Fruit fly (Drosophila melanogaster) whole organism, embryonic: ENCODE measurements around the gene Gr36c.

Experiments
- Ada2b ChIP-seq: fragments of 200-800 bp; sonication (Bioruptor generic); IDR thresholded peaks from 2 replicates; pipeline ENCODE4 v1.3.6; 2022; ENCODE audit warnings: missing biosample characterization, missing genetic modification characterization
- Antp ChIP-seq: fragments of 200-800 bp; sonication (Bioruptor generic); optimal IDR thresholded peaks from 3 replicates; lab custom pipeline; 2016; ENCODE audit warnings: missing biosample characterization, missing genetic modification characterization
- B-H2 ChIP-seq: fragments of 200-800 bp; sonication (Bioruptor generic); optimal IDR thresholded peaks from 2 replicates; lab custom pipeline; 2018; ENCODE audit warnings: missing biosample characterization, mild to moderate bottlenecking, missing genetic modification characterization
- CG11696 ChIP-seq: fragments of 200-800 bp; sonication (Bioruptor generic); IDR thresholded peaks from 2 replicates; pipeline ENCODE4 v1.3.6; 2022; ENCODE audit warnings: missing biosample characterization, missing genetic modification characterization
- CG1233 ChIP-seq: fragments of 200-800 bp; sonication (Bioruptor generic); optimal IDR thresholded peaks from 4 replicates; lab custom pipeline; 2018; ENCODE audit warnings: missing biosample characterization, mild to moderate bottlenecking, missing genetic modification characterization
- CG14860 ChIP-seq: fragments of 200-800 bp; sonication (Bioruptor generic); IDR thresholded peaks from 3 replicates; pipeline ENCODE4 v1.3.6; 2022; ENCODE audit warnings: missing biosample characterization, missing genetic modification characterization; ENCODE audit not compliant: partially characterized antibody
- CG16815 ChIP-seq: fragments of 200-800 bp; sonication (Bioruptor generic); optimal IDR thresholded peaks from 3 replicates; lab custom pipeline; 2017; ENCODE audit warnings: missing biosample characterization, mild to moderate bottlenecking, missing genetic modification characterization
- CG17186 ChIP-seq: fragments of 200-800 bp; sonication (Bioruptor generic); optimal IDR thresholded peaks from 3 replicates; lab custom pipeline; 2017; ENCODE audit warnings: missing biosample characterization, missing genetic modification reagents, missing genetic modification characterization
- CG17328 ChIP-seq: fragments of 200-800 bp; sonication (Bioruptor generic); IDR thresholded peaks from 2 replicates; pipeline ENCODE4 v1.3.6; 2022; ENCODE audit warnings: missing biosample characterization, missing genetic modification characterization
- CG17361 ChIP-seq: fragments of 200-800 bp; sonication (Bioruptor generic); IDR thresholded peaks from 3 replicates; pipeline ENCODE4 v1.3.6; 2022; ENCODE audit warnings: missing biosample characterization, missing genetic modification characterization
- CG2202 ChIP-seq: fragments of 200-800 bp; sonication (Bioruptor generic); optimal IDR thresholded peaks from 2 replicates; lab custom pipeline; 2018; ENCODE audit warnings: missing biosample characterization, mild to moderate bottlenecking, missing genetic modification characterization
- CG31388 ChIP-seq: fragments of 200-800 bp; sonication (Bioruptor generic); optimal IDR thresholded peaks from 2 replicates; lab custom pipeline; 2016; ENCODE audit warnings: missing biosample characterization, missing genetic modification characterization
- CG31441 ChIP-seq: fragments of 200-800 bp; sonication (Bioruptor generic); IDR thresholded peaks from 2 replicates; pipeline ENCODE4 v1.3.6; 2022; ENCODE audit warnings: missing biosample characterization, missing genetic modification characterization
- CG43689 ChIP-seq: fragments of 200-800 bp; sonication (Bioruptor generic); IDR thresholded peaks from 2 replicates; pipeline ENCODE4 v1.3.6; 2022; ENCODE audit warnings: missing biosample characterization, missing genetic modification characterization
- CG7556 ChIP-seq: fragments of 200-800 bp; sonication (Bioruptor generic); optimal IDR thresholded peaks from 2 replicates; lab custom pipeline; 2017; ENCODE audit warnings: missing biosample characterization, mild to moderate bottlenecking, missing genetic modification characterization
- CG7786 ChIP-seq: fragments of 200-800 bp; sonication (Bioruptor generic); optimal IDR thresholded peaks from 2 replicates; lab custom pipeline; 2016; ENCODE audit warnings: missing biosample characterization, missing genetic modification characterization
- CG7839 ChIP-seq: fragments of 200-800 bp; sonication (Bioruptor generic); optimal IDR thresholded peaks from 3 replicates; lab custom pipeline; 2018; ENCODE audit warnings: missing biosample characterization, mild to moderate bottlenecking, missing genetic modification characterization, moderate library complexity
- Chrac-16 ChIP-seq: fragments of 200-800 bp; sonication (Bioruptor generic); optimal IDR thresholded peaks from 3 replicates; lab custom pipeline; 2016; ENCODE audit warnings: missing biosample characterization, missing genetic modification characterization
- D ChIP-seq, 2 experiments: fragments of 200-800 bp in 1 of 2; fragments of >200 bp in 1 of 2; sonication (Bioruptor generic) in 1 of 2; optimal IDR thresholded peaks; 2 replicates in 1 of 2; 3 replicates in 1 of 2; lab custom pipeline; 2017; ENCODE audit warnings: mild to moderate bottlenecking in 1 of 2, missing biosample characterization in 1 of 2, missing genetic modification characterization in 1 of 2, missing genetic modification reagents in 1 of 2
- E2f1 ChIP-seq: fragments of 200-800 bp; sonication (Bioruptor generic); IDR thresholded peaks from 2 replicates; pipeline ENCODE4 v1.3.6; 2022; ENCODE audit warnings: missing biosample characterization, missing genetic modification characterization
- Fer1 ChIP-seq: fragments of 200-800 bp; sonication (Bioruptor generic); optimal IDR thresholded peaks from 2 replicates; lab custom pipeline; 2017; ENCODE audit warnings: missing biosample characterization, mild to moderate bottlenecking, missing genetic modification characterization
- H2.0 ChIP-seq: fragments of 200-800 bp; sonication (Bioruptor generic); IDR thresholded peaks from 2 replicates; pipeline ENCODE4 v1.3.6; 2022; ENCODE audit warnings: missing biosample characterization, missing genetic modification characterization
- Mad ChIP-seq: fragments of 200-800 bp; sonication (Bioruptor generic); optimal IDR thresholded peaks from 2 replicates; lab custom pipeline; 2016; ENCODE audit warnings: missing biosample characterization, missing genetic modification characterization
- Meics ChIP-seq: fragments of 200-800 bp; sonication (Bioruptor generic); optimal IDR thresholded peaks from 2 replicates; lab custom pipeline; 2017; ENCODE audit warnings: missing biosample characterization, mild to moderate bottlenecking, missing genetic modification characterization
- Mes4 ChIP-seq: fragments of 200-800 bp; sonication (Bioruptor generic); optimal IDR thresholded peaks from 2 replicates; lab custom pipeline; 2016; ENCODE audit warnings: missing biosample characterization, missing genetic modification characterization
- PHDP ChIP-seq: fragments of 200-800 bp; sonication (Bioruptor generic); optimal IDR thresholded peaks from 3 replicates; lab custom pipeline; 2018; ENCODE audit warnings: missing biosample characterization, mild to moderate bottlenecking, missing genetic modification characterization, moderate library complexity
- Sox102F ChIP-seq: fragments of 200-800 bp; sonication (Bioruptor generic); optimal IDR thresholded peaks from 2 replicates; lab custom pipeline; 2018; ENCODE audit warnings: missing biosample characterization, mild to moderate bottlenecking, missing genetic modification characterization, moderate library complexity
- Ssrp ChIP-seq: fragments of 200-800 bp; sonication (Bioruptor generic); optimal IDR thresholded peaks from 2 replicates; lab custom pipeline; 2018; ENCODE audit warnings: missing biosample characterization, mild to moderate bottlenecking, missing genetic modification characterization, moderate library complexity
- Vsx1 ChIP-seq: fragments of 200-800 bp; sonication (Bioruptor generic); optimal IDR thresholded peaks from 2 replicates; lab custom pipeline; 2017; ENCODE audit warnings: missing biosample characterization, mild to moderate bottlenecking, missing genetic modification characterization, missing genetic modification reagents
- Xbp1 ChIP-seq: fragments of 200-800 bp; sonication (Bioruptor generic); optimal IDR thresholded peaks from 3 replicates; lab custom pipeline; 2016; ENCODE audit warnings: missing biosample characterization, mild to moderate bottlenecking, missing genetic modification characterization
- amos ChIP-seq: fragments of 200-800 bp; sonication (Bioruptor generic); IDR thresholded peaks from 2 replicates; pipeline ENCODE4 v1.3.6; 2022; ENCODE audit warnings: missing biosample characterization, missing genetic modification characterization; ENCODE audit not compliant: partially characterized antibody
- az2 ChIP-seq: fragments of 200-800 bp; sonication (Bioruptor generic); optimal IDR thresholded peaks from 3 replicates; lab custom pipeline; 2016; ENCODE audit warnings: missing biosample characterization, missing genetic modification characterization
- bowl ChIP-seq: fragments of 200-800 bp; sonication (Bioruptor generic); IDR thresholded peaks from 2 replicates; pipeline ENCODE4 v1.3.6; 2022; ENCODE audit warnings: missing biosample characterization, missing genetic modification characterization
- bsh ChIP-seq, 2 experiments: fragments of 200-800 bp; sonication (Bioruptor generic); optimal IDR thresholded peaks; 2 replicates each; lab custom pipeline; 2017 to 2018; ENCODE audit warnings: mild to moderate bottlenecking in 2 of 2, missing biosample characterization in 2 of 2, missing genetic modification characterization in 2 of 2, moderate library complexity in 1 of 2
- ci ChIP-seq: fragments of 200-800 bp; sonication (Bioruptor generic); IDR thresholded peaks from 3 replicates; pipeline ENCODE4 v1.3.6; 2022; ENCODE audit warnings: missing biosample characterization, missing genetic modification characterization
- dmrt99B ChIP-seq: fragments of 200-800 bp; sonication (Bioruptor generic); optimal IDR thresholded peaks from 2 replicates; lab custom pipeline; 2018; ENCODE audit warnings: missing biosample characterization, mild to moderate bottlenecking, missing genetic modification characterization, moderate library complexity
- eyg ChIP-seq: fragments of 200-800 bp; sonication (Bioruptor generic); optimal IDR thresholded peaks from 3 replicates; lab custom pipeline; 2016; ENCODE audit warnings: missing biosample characterization, missing genetic modification characterization
- fd64A ChIP-seq: fragments of 200-800 bp; sonication (Bioruptor generic); optimal IDR thresholded peaks from 3 replicates; lab custom pipeline; 2018; ENCODE audit warnings: missing biosample characterization, mild to moderate bottlenecking, missing genetic modification characterization
- ftz-f1 ChIP-seq: fragments of 200-800 bp; sonication (Bioruptor generic); optimal IDR thresholded peaks from 2 replicates; lab custom pipeline; 2016; ENCODE audit warnings: missing biosample characterization, missing genetic modification characterization
- fu2 ChIP-seq: fragments of 200-800 bp; sonication (Bioruptor generic); optimal IDR thresholded peaks from 2 replicates; lab custom pipeline; 2016; ENCODE audit warnings: missing biosample characterization, missing genetic modification characterization
- mam ChIP-seq: fragments of 200-800 bp; sonication (Bioruptor generic); optimal IDR thresholded peaks from 3 replicates; lab custom pipeline; 2016; ENCODE audit warnings: missing biosample characterization, missing genetic modification characterization
- pan ChIP-seq, 4 experiments: fragments of >200 bp in 3 of 4; fragments of 200-800 bp in 1 of 4; sonication (Bioruptor generic) in 1 of 4; optimal IDR thresholded peaks in 3 of 4; IDR thresholded peaks in 1 of 4; 2 replicates each; pipeline versions ENCODE4 v1.3.6 to Lab custom; 2017 to 2022; ENCODE audit warnings: missing biosample characterization in 2 of 4, missing genetic modification characterization in 2 of 4, mixed read lengths in 1 of 4
- pb ChIP-seq: fragments of 200-800 bp; sonication (Bioruptor generic); optimal IDR thresholded peaks from 3 replicates; lab custom pipeline; 2016; ENCODE audit warnings: missing biosample characterization, missing genetic modification characterization
- pho ChIP-seq: fragments of 200-800 bp; sonication (Bioruptor generic); optimal IDR thresholded peaks from 2 replicates; lab custom pipeline; 2016; ENCODE audit warnings: missing biosample characterization, missing genetic modification characterization
- phol ChIP-seq: fragments of 200-800 bp; sonication (Bioruptor generic); optimal IDR thresholded peaks from 3 replicates; lab custom pipeline; 2018; ENCODE audit warnings: missing biosample characterization, mild to moderate bottlenecking, missing genetic modification characterization, moderate library complexity
- repo ChIP-seq: fragments of 200-800 bp; sonication (Bioruptor generic); optimal IDR thresholded peaks from 2 replicates; lab custom pipeline; 2016; ENCODE audit warnings: missing biosample characterization, missing genetic modification characterization
- sima ChIP-seq: fragments of 200-800 bp; sonication (Bioruptor generic); optimal IDR thresholded peaks from 2 replicates; lab custom pipeline; 2016; ENCODE audit warnings: missing biosample characterization, missing genetic modification characterization
- tna ChIP-seq: fragments of 200-800 bp; sonication (Bioruptor generic); IDR thresholded peaks from 2 replicates; pipeline ENCODE4 v1.3.6; 2022; ENCODE audit warnings: missing biosample characterization, missing genetic modification characterization; ENCODE audit not compliant: partially characterized antibody
- tx ChIP-seq: fragments of 200-800 bp; sonication (Bioruptor generic); optimal IDR thresholded peaks from 2 replicates; lab custom pipeline; 2016; ENCODE audit warnings: missing biosample characterization, missing genetic modification characterization
- vvl ChIP-seq: fragments of 200-800 bp; sonication (Bioruptor generic); IDR thresholded peaks from 2 replicates; pipeline ENCODE4 v1.3.6; 2022; ENCODE audit warnings: missing biosample characterization, missing genetic modification characterization

The Gr36c gene

DNA sequence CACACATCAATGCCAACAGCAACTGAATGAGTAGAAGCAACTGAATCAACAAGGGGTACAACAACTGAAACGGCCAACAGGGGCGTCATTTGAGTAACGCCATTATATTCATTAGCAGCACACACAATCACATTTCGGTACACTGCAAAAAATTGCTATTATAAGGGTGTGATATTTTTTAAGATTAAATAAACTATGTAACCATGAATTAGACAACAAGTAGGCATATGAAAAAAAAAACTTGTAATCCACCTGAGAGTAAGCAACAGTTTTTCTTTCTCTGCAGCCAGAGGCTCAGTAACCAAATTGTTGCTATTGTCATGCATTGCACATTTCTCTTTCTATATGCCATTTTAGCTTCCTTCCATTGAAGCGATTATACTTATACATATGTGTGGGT, 23.7 kb downstream of the Gr36c start (continued):
- peak; percentile 31 for TF ChIP-seq mam (GFP tag; lab: Kevin White, UChicago)
- peak; percentile 13 for TF ChIP-seq CG7556 (GFP tag; lab: Kevin White, UChicago)
- no peak for TF ChIP-seq bowl (GFP tag; lab: Robert Waterston, UW)
- no peak for TF ChIP-seq sima (GFP tag; lab: Kevin White, UChicago)
- no peak for TF ChIP-seq ftz-f1 (GFP tag; lab: Kevin White, UChicago)
- TF ChIP-seq Mes4 (GFP tag; lab: Kevin White, UChicago) = no peak
- no peak for TF ChIP-seq B-H2 (GFP tag; lab: Kevin White, UChicago)
- peak; percentile 8 for TF ChIP-seq Antp (GFP tag; lab: Kevin White, UChicago)
- TF ChIP-seq Ssrp = no peak
- no peak for TF ChIP-seq CG17186 (GFP tag; lab: Kevin White, UChicago)
- TF ChIP-seq H2.0 (GFP tag; lab: Robert Waterston, UW) = no peak
- peak; percentile 31 for TF ChIP-seq Meics (GFP tag; lab: Kevin White, UChicago)
- TF ChIP-seq fd64A (GFP tag; lab: Kevin White, UChicago) = no peak
- peak; percentile 52 for TF ChIP-seq dmrt99B (tag; lab: Kevin White, UChicago)
- no peak for TF ChIP-seq pan (optimal IDR thresholded peaks at IDR 0.05; lab: Kevin White, UChicago)
- TF ChIP-seq pan (GFP tag; optimal IDR thresholded peaks at IDR 0.05 in 1 of 2, IDR thresholded peaks at IDR 0.05 in 1 of 2) = peak in 1 of 2 experiments; percentile 39
- no peak for TF ChIP-seq pb (GFP tag; lab: Kevin White, UChicago)
- TF ChIP-seq az2 (GFP tag; lab: Kevin White, UChicago) = no peak
- TF ChIP-seq pho (GFP tag; lab: Kevin White, UChicago) = no peak
- no peak for TF ChIP-seq tx (GFP tag; lab: Kevin White, UChicago)
- TF ChIP-seq eyg (GFP tag; lab: Kevin White, UChicago) = no peak
- TF ChIP-seq CG17361 = 0 out of 3 replicates have a peak, but pooled peaks have one; percentile 23
- TF ChIP-seq PHDP (tag; lab: Kevin White, UChicago) = peak; percentile 12
- TF ChIP-seq CG31388 (GFP tag; lab: Kevin White, UChicago) = no peak
- peak in 1 of 2 experiments; percentile 33 for TF ChIP-seq bsh (GFP tag; optimal IDR thresholded peaks at IDR 0.05; lab: Kevin White, UChicago)
- peak; percentile 33; the same call in 1 of the 2 replicates for TF ChIP-seq E2f1 (GFP tag; lab: Robert Waterston, UW)
- peak; percentile 30 for TF ChIP-seq Sox102F
- TF ChIP-seq repo (GFP tag; lab: Kevin White, UChicago) = no peak
- TF ChIP-seq CG7839 (tag; lab: Kevin White, UChicago) = peak; percentile 39
- no peak for TF ChIP-seq Mad
- no peak for TF ChIP-seq CG43689 (GFP tag; lab: Robert Waterston, UW)
- no peak for TF ChIP-seq CG16815 (GFP tag; lab: Kevin White, UChicago)
- 0 out of 2 replicates have a peak, but pooled peaks have one; percentile 37 for TF ChIP-seq vvl (GFP tag; lab: Robert Waterston, UW)
- TF ChIP-seq CG1233 (GFP tag; lab: Kevin White, UChicago) = no peak
- peak; percentile 6 for TF ChIP-seq CG7786 (GFP tag; lab: Kevin White, UChicago)
- TF ChIP-seq CG11696 (GFP tag; lab: Robert Waterston, UW) = no peak
- TF ChIP-seq CG14860 (GFP tag; lab: Robert Waterston, UW) = no peak
- no peak for TF ChIP-seq D (optimal IDR thresholded peaks at IDR 0.05; lab: Kevin White, UChicago)
- no peak for TF ChIP-seq D (GFP tag; optimal IDR thresholded peaks at IDR 0.05; lab: Kevin White, UChicago)
- peak; percentile 6 for TF ChIP-seq phol
- no peak for TF ChIP-seq CG2202
- no peak for TF ChIP-seq ci
- 0 out of 2 replicates have a peak, but pooled peaks have one; percentile 16 for TF ChIP-seq CG17328 (GFP tag; lab: Robert Waterston, UW)
- peak; percentile 22 for TF ChIP-seq Fer1 (GFP tag; lab: Kevin White, UChicago)
- TF ChIP-seq Ada2b (GFP tag; lab: Robert Waterston, UW) = peak; percentile 49; the same call in 1 of the 2 replicates
- TF ChIP-seq Vsx1 (GFP tag; lab: Kevin White, UChicago) = no peak
- TF ChIP-seq Chrac-16 = peak; percentile 22
- no peak for TF ChIP-seq amos (GFP tag; lab: Robert Waterston, UW)
- TF ChIP-seq Xbp1 (GFP tag; lab: Kevin White, UChicago) = no peak
- 0 out of 2 replicates have a peak, but pooled peaks have one; percentile 23 for TF ChIP-seq CG31441 (GFP tag; lab: Robert Waterston, UW)
- TF ChIP-seq tna (GFP tag; lab: Robert Waterston, UW) = no peak
- TF ChIP-seq fu2 (GFP tag; lab: Kevin White, UChicago) = no peak
